Worm (Caenorhabditis elegans): ENCODE measurements around the gene paf-2.
"Not testable (repeated sequence)": the region's sequence is repeated elsewhere in the genome, so short reads cannot be mapped to it uniquely, and the experiment has no call there.

DNA sequence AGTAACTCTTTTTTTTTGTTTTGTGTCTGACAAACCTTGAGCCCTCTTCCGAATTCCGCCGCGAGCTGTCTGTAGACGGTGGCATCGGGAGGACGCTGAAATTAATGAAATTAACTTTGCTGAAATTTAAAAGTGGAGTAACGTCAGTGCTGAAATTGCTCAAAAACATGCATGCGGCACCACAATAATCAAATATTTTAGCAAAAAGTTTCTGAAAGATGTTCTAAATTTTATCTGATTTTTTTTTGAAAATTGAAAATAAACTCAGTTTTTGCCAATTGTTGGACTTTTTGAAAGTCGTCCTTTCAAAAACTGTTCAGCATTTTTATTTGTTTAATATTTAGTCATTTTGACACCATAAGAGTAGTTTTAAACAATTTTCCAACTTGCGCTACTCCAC lies 38.4 kb upstream of the paf-2 start, which contains the start of gene cst-2:
- not testable (repeated sequence) for TF ChIP-seq pha-4 (tag; optimal IDR thresholded peaks at IDR 0.05); unc-55 (GFP tag; optimal IDR thresholded peaks at IDR 0.05); nhr-11 (tag; optimal IDR thresholded peaks at IDR 0.05); C38D4.7 (GFP tag; optimal IDR thresholded peaks at IDR 0.05); lin-11 (tag; optimal IDR thresholded peaks at IDR 0.05); dmd-4 (tag; optimal IDR thresholded peaks at IDR 0.05; ENCODE audit: borderline replicate concordance)

Data from whole organism, late embryonic.